Worm (Caenorhabditis elegans) whole organism, L2 larva: ENCODE data around the gene W04G3.12.

Source experiments
- alr-1 ChIP-seq: fragments of 150-350 bp; optimal IDR thresholded peaks from 2 replicates; lab custom pipeline; 2014; ENCODE audit warnings: missing biosample characterization, missing genetic modification characterization
- aly-2 ChIP-seq: fragments of 150-350 bp; optimal IDR thresholded peaks from 2 replicates; lab custom pipeline; 2014; ENCODE audit warnings: missing biosample characterization, missing genetic modification characterization
- lin-39 ChIP-seq: fragments of 150-350 bp; optimal IDR thresholded peaks from 2 replicates; lab custom pipeline; 2014; ENCODE audit warnings: missing biosample characterization, missing genetic modification reagents, missing genetic modification characterization
- nhr-129 ChIP-seq: fragments of 150-350 bp; optimal IDR thresholded peaks from 2 replicates; lab custom pipeline; 2014; ENCODE audit warnings: missing biosample characterization, missing genetic modification characterization
- unc-55 ChIP-seq: fragments of 150-350 bp; sonication (generic microtip); optimal IDR thresholded peaks from 3 replicates; lab custom pipeline; 2014; ENCODE audit warnings: missing biosample characterization, missing genetic modification reagents, missing genetic modification characterization
- unc-62 ChIP-seq: fragments of 150-350 bp; optimal IDR thresholded peaks from 2 replicates; lab custom pipeline; 2014; ENCODE audit warnings: missing biosample characterization, missing genetic modification reagents, missing genetic modification characterization
- ztf-11 ChIP-seq: sonication (generic microtip); optimal IDR thresholded peaks from 2 replicates; lab custom pipeline; 2017; ENCODE audit warnings: missing biosample characterization, missing genetic modification characterization
- ztf-4 ChIP-seq: fragments of 150-350 bp; optimal IDR thresholded peaks from 2 replicates; lab custom pipeline; 2014; ENCODE audit warnings: missing biosample characterization, missing genetic modification characterization

DNA sequence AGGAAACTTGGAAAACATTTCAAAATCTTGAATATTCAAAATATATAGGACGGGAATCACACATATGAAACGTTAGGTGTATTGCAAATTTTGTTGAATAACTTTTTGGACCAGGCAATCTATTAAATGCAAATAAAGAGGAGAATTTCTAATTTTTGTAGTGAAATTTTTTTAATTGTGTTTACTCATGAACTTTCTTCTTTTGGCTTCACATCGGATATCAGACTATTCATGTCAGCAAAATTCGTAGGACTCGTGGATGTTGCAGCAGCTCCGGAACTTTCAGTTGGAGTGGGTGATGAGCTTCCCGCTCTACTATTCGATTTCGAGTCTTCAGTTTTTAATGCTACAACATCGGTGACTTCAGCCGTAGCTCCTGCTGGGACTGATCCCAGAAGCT is 45.8 kb upstream of the W04G3.12 start:
- TF ChIP-seq ztf-11 (no peak), nhr-129 (tag; lab: Kevin White, UChicago) (no peak), alr-1 (tag; lab: Kevin White, UChicago) (no peak), lin-39 (tag; lab: Kevin White, UChicago) (no peak), unc-55 (GFP tag; lab: Kevin White, UChicago) (no peak), unc-62 (no peak), aly-2 (tag; lab: Kevin White, UChicago) (no peak), ztf-4 (tag; lab: Kevin White, UChicago) (no peak)
